Worm (Caenorhabditis elegans) whole organism, L2 larva: ENCODE data around the gene H39E23.3.

Experiments
- C34F6.9 ChIP-seq: fragments of 150-350 bp; optimal IDR thresholded peaks from 2 replicates; lab custom pipeline; 2014; ENCODE audit warnings: missing biosample characterization, missing genetic modification characterization
- F13H6.1 ChIP-seq: sonication (generic microtip); optimal IDR thresholded peaks from 2 replicates; lab custom pipeline; 2016; ENCODE audit warnings: missing genetic modification characterization, missing compliant biosample characterization
- Y55F3AM.14 ChIP-seq: fragments of 200-800 bp; sonication (Bioruptor generic); optimal IDR thresholded peaks from 2 replicates; lab custom pipeline; 2018; ENCODE audit warnings: mild to moderate bottlenecking, missing genetic modification characterization, missing compliant biosample characterization
- ZK546.5 ChIP-seq: sonication (generic microtip); optimal IDR thresholded peaks from 2 replicates; lab custom pipeline; 2017; ENCODE audit warnings: missing biosample characterization, missing genetic modification characterization
- blmp-1 ChIP-seq: sonication (generic microtip); optimal IDR thresholded peaks from 2 replicates; lab custom pipeline; 2017; ENCODE audit warnings: missing genetic modification characterization, mild to moderate bottlenecking, missing compliant biosample characterization, antibody characterized with exemption, moderate library complexity; ENCODE audit not compliant: insufficient read depth
- ceh-16 ChIP-seq: fragments of 150-350 bp; optimal IDR thresholded peaks from 2 replicates; lab custom pipeline; 2014; ENCODE audit warnings: missing biosample characterization, missing genetic modification characterization
- ceh-82 ChIP-seq: fragments of 150-350 bp; optimal IDR thresholded peaks from 2 replicates; lab custom pipeline; 2014; ENCODE audit warnings: missing biosample characterization, missing genetic modification characterization
- crh-2 ChIP-seq: sonication (generic microtip); optimal IDR thresholded peaks from 2 replicates; lab custom pipeline; 2017; ENCODE audit warnings: missing biosample characterization, missing genetic modification characterization
- dmd-4 ChIP-seq: sonication (generic microtip); optimal IDR thresholded peaks from 2 replicates; lab custom pipeline; 2017; ENCODE audit warnings: missing biosample characterization, missing genetic modification characterization
- elt-1 ChIP-seq: fragments of 150-350 bp; optimal IDR thresholded peaks from 2 replicates; lab custom pipeline; 2014; ENCODE audit warnings: missing biosample characterization, missing genetic modification characterization
- fos-1 ChIP-seq: fragments of 150-350 bp; optimal IDR thresholded peaks from 2 replicates; lab custom pipeline; 2014; ENCODE audit warnings: missing biosample characterization, missing genetic modification characterization
- gmeb-1 ChIP-seq: fragments of 150-350 bp; optimal IDR thresholded peaks from 2 replicates; lab custom pipeline; 2014; ENCODE audit warnings: missing biosample characterization, missing genetic modification characterization
- lin-11 ChIP-seq: fragments of 150-350 bp; sonication (generic microtip); optimal IDR thresholded peaks from 2 replicates; lab custom pipeline; 2014; ENCODE audit warnings: missing biosample characterization, missing genetic modification characterization, inconsistent platforms, mixed read lengths
- lsy-2 ChIP-seq, 2 experiments: fragments of 150-350 bp in 1 of 2; sonication (generic microtip) in 1 of 2; optimal IDR thresholded peaks; 2 replicates each; lab custom pipeline; 2014 to 2017; ENCODE audit warnings: missing biosample characterization in 2 of 2, missing genetic modification characterization in 2 of 2
- mab-5 ChIP-seq: fragments of 150-350 bp; optimal IDR thresholded peaks from 2 replicates; lab custom pipeline; 2014; ENCODE audit warnings: missing biosample characterization, missing genetic modification characterization
- mbf-1 ChIP-seq: sonication (generic microtip); optimal IDR thresholded peaks from 2 replicates; lab custom pipeline; 2017; ENCODE audit warnings: missing biosample characterization, missing genetic modification characterization
- mdl-1 ChIP-seq, 2 experiments: fragments of 150-350 bp in 1 of 2; sonication (generic microtip) in 1 of 2; optimal IDR thresholded peaks; 2 replicates each; lab custom pipeline; 2017; ENCODE audit warnings: missing biosample characterization in 2 of 2, missing genetic modification characterization in 2 of 2
- nhr-11 ChIP-seq: fragments of 150-350 bp; optimal IDR thresholded peaks from 2 replicates; lab custom pipeline; 2014; ENCODE audit warnings: missing biosample characterization, missing genetic modification characterization
- nhr-12 ChIP-seq: fragments of 150-350 bp; optimal IDR thresholded peaks from 2 replicates; lab custom pipeline; 2014; ENCODE audit warnings: missing biosample characterization, missing genetic modification characterization
- nhr-129 ChIP-seq: fragments of 150-350 bp; optimal IDR thresholded peaks from 2 replicates; lab custom pipeline; 2014; ENCODE audit warnings: missing biosample characterization, missing genetic modification characterization
- nhr-21 ChIP-seq: fragments of 150-350 bp; optimal IDR thresholded peaks from 2 replicates; lab custom pipeline; 2014; ENCODE audit warnings: missing biosample characterization, missing genetic modification characterization
- nhr-23 ChIP-seq: fragments of 150-350 bp; optimal IDR thresholded peaks from 2 replicates; lab custom pipeline; 2014; ENCODE audit warnings: missing biosample characterization, missing genetic modification reagents, missing genetic modification characterization
- nhr-237 ChIP-seq: fragments of 150-350 bp; optimal IDR thresholded peaks from 2 replicates; lab custom pipeline; 2014; ENCODE audit warnings: missing biosample characterization, missing genetic modification characterization
- nhr-25 ChIP-seq: fragments of 150-350 bp; sonication (generic microtip); optimal IDR thresholded peaks from 3 replicates; lab custom pipeline; 2014; ENCODE audit warnings: missing biosample characterization, missing genetic modification characterization
- nhr-6 ChIP-seq: fragments of 150-350 bp; optimal IDR thresholded peaks from 2 replicates; lab custom pipeline; 2014; ENCODE audit warnings: missing biosample characterization, missing genetic modification characterization
- nhr-77 ChIP-seq: fragments of 150-350 bp; optimal IDR thresholded peaks from 2 replicates; lab custom pipeline; 2014; ENCODE audit warnings: missing biosample characterization, missing genetic modification characterization
- sem-4 ChIP-seq: fragments of 150-350 bp; optimal IDR thresholded peaks from 2 replicates; lab custom pipeline; 2014; ENCODE audit warnings: missing biosample characterization, missing genetic modification reagents, missing genetic modification characterization
- skn-1 ChIP-seq: sonication (generic microtip); optimal IDR thresholded peaks from 2 replicates; lab custom pipeline; 2017; ENCODE audit warnings: missing biosample characterization, missing genetic modification characterization
- sma-3 ChIP-seq: sonication (generic microtip); optimal IDR thresholded peaks from 2 replicates; lab custom pipeline; 2016; ENCODE audit warnings: missing genetic modification reagents, missing genetic modification characterization, missing compliant biosample characterization
- sma-9 ChIP-seq, 2 experiments: fragments of 150-350 bp in 1 of 2; sonication (generic microtip) in 1 of 2; optimal IDR thresholded peaks; 2 replicates each; lab custom pipeline; 2014 to 2016; ENCODE audit warnings: missing genetic modification characterization in 2 of 2, mild to moderate bottlenecking in 1 of 2, missing biosample characterization in 1 of 2, missing compliant biosample characterization in 1 of 2, missing genetic modification reagents in 1 of 2, moderate library complexity in 1 of 2
- snpc-4 ChIP-seq: fragments of 150-350 bp; optimal IDR thresholded peaks from 2 replicates; lab custom pipeline; 2014; ENCODE audit warnings: missing biosample characterization, missing genetic modification characterization
- unc-39 ChIP-seq: fragments of 150-350 bp; optimal IDR thresholded peaks from 2 replicates; lab custom pipeline; 2014; ENCODE audit warnings: missing biosample characterization, missing genetic modification characterization
- unc-62 ChIP-seq: fragments of 150-350 bp; optimal IDR thresholded peaks from 2 replicates; lab custom pipeline; 2014; ENCODE audit warnings: missing biosample characterization, missing genetic modification reagents, missing genetic modification characterization
- ztf-1 ChIP-seq: fragments of 200-800 bp; sonication (Bioruptor generic); conservative IDR thresholded peaks from 2 replicates; pipeline ENCODE4 v1.3.6; 2022; ENCODE audit warnings: missing genetic modification characterization, missing compliant biosample characterization
- ztf-11 ChIP-seq: sonication (generic microtip); optimal IDR thresholded peaks from 2 replicates; lab custom pipeline; 2017; ENCODE audit warnings: missing biosample characterization, missing genetic modification characterization
- ztf-4 ChIP-seq: fragments of 150-350 bp; optimal IDR thresholded peaks from 2 replicates; lab custom pipeline; 2014; ENCODE audit warnings: missing biosample characterization, missing genetic modification characterization

H39E23.3 gene

ce11 chrV:14094546-14094945 lies 13.1 kb upstream of the H39E23.3 start:
- TF ChIP-seq nhr-21 (tag; lab: Kevin White, UChicago) (no peak), ztf-11 (tag; lab: Kevin White, UChicago) (no peak), nhr-77 (no peak), skn-1 (tag; lab: Kevin White, UChicago) (no peak), ztf-4 (tag; lab: Kevin White, UChicago) (no peak), nhr-25 (tag; lab: Kevin White, UChicago) (no peak), crh-2 (tag; lab: Kevin White, UChicago) (no peak), mab-5 (tag; lab: Kevin White, UChicago) (no peak), elt-1 (tag; lab: Kevin White, UChicago) (no peak), nhr-237 (tag; lab: Kevin White, UChicago) (no peak)

DNA sequence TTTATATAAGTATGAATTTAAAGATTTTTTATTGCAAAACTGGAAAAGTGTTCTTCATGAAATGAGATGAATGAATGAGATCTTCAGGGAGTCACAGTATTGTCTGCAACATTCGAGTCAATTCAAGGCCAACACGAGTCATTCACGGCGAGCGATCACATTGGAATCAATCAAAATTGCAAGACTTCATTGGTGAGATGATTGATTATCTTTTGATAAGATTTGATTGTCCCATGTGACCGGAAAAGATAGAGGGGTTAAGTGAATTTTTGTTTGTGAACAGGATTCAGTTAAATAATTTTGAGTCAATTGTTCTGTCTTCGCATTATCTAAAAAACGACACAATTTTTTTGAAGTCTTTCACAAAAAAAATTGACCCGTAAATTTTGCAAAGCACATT lies 12.7 kb upstream of the H39E23.3 start:
- TF ChIP-seq mdl-1 (tag; optimal IDR thresholded peaks at IDR 0.05; lab: Kevin White, UChicago) (peak in 1 of 2 experiments; percentile 3), mab-5 (tag; lab: Kevin White, UChicago) (peak; percentile 24), Y55F3AM.14 (no peak), sma-3 (GFP tag; lab: Kevin White, UChicago) (peak; percentile 57), sma-9 (GFP tag; optimal IDR thresholded peaks at IDR 0.05; lab: Kevin White, UChicago) (peak; percentile 84), sma-9 (tag; optimal IDR thresholded peaks at IDR 0.05; lab: Kevin White, UChicago) (no peak), nhr-25 (tag; lab: Kevin White, UChicago) (peak; percentile 65), fos-1 (tag; lab: Kevin White, UChicago) (peak; percentile 26), nhr-21 (tag; lab: Kevin White, UChicago) (peak; percentile 72), elt-1 (tag; lab: Kevin White, UChicago) (no peak)

- TF ChIP-seq nhr-6 (tag; lab: Kevin White, UChicago): no peak
- no peak for TF ChIP-seq F13H6.1 (tag; lab: Kevin White, UChicago)
- TF ChIP-seq ZK546.5: no peak
- no peak for TF ChIP-seq unc-39 (tag; lab: Kevin White, UChicago)
- TF ChIP-seq ceh-82: no peak
- no peak for TF ChIP-seq nhr-23 (tag; lab: Kevin White, UChicago)
- TF ChIP-seq ztf-1 (GFP tag; lab: Robert Waterston, UW): no peak
- TF ChIP-seq ceh-16 (tag; lab: Kevin White, UChicago): no peak
- no peak for TF ChIP-seq nhr-12 (tag; lab: Kevin White, UChicago)
- no peak for TF ChIP-seq dmd-4 (tag; lab: Kevin White, UChicago)
These were observed 10.3 kb upstream of the H39E23.3 start for ce11 chrV:14097358-14097757.

DNA sequence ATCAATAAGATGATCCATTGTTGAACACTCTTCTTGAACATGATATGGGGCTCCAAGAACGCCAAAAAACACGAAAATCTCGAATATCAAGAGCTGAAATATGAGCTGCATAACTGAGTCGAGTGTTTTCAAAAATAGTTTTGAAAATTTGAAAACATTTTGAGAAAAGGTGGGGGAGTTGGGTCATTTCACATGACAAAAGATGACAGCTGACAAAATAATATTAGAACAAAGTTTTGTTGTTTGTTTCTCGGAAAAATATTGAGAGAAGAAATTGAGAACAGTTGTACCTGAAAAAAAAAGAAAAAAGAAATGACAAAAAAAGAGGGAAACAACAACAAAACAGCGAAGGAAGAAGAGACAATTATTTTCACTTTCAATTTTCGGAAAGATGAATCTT lies 9.1 kb upstream of the H39E23.3 start, which contains the start of the genes D1086.2 and D1086.1:
D1086.2 (minus strand) TSS at position 150 of the 400 bp plus-strand sequence.
D1086.1 (plus strand) TSS at position 340 of the 400 bp plus-strand sequence.
- TF ChIP-seq F13H6.1 (tag; lab: Kevin White, UChicago): peak; percentile 53
- peak; percentile 23 for TF ChIP-seq nhr-129 (tag; lab: Kevin White, UChicago)
- no peak for TF ChIP-seq ceh-16 (tag; lab: Kevin White, UChicago)
- TF ChIP-seq, all 48 proteins: peak for 2

ce11 chrV:14100886-14101285 lies 6.7 kb upstream of the H39E23.3 start, which contains the start of gene D1086.12:
D1086.12 (plus strand) TSS chrV:14101186.
- TF ChIP-seq blmp-1 (tag; lab: Kevin White, UChicago) (no peak), sem-4 (tag; lab: Kevin White, UChicago) (no peak), lin-11 (tag; lab: Kevin White, UChicago) (no peak), unc-62 (GFP tag; lab: Kevin White, UChicago) (no peak), C34F6.9 (tag; lab: Kevin White, UChicago) (no peak), snpc-4 (tag; lab: Kevin White, UChicago) (no peak), mab-5 (tag; lab: Kevin White, UChicago) (no peak), Y55F3AM.14 (no peak), nhr-77 (no peak), lsy-2 (tag; optimal IDR thresholded peaks at IDR 0.05; lab: Kevin White, UChicago) (no peak), nhr-237 (tag; lab: Kevin White, UChicago) (no peak), ztf-11 (tag; lab: Kevin White, UChicago) (no peak), mdl-1 (tag; optimal IDR thresholded peaks at IDR 0.05; lab: Kevin White, UChicago) (no peak), gmeb-1 (tag; lab: Kevin White, UChicago) (no peak), ceh-82 (no peak), nhr-11 (tag; lab: Kevin White, UChicago) (no peak), mbf-1 (tag; lab: Kevin White, UChicago) (no peak)
